Worm (Caenorhabditis elegans) whole organism, young adult: ENCODE data around the gene T19D12.4.

Experiments used
- B0019.2 ChIP-seq: fragments of 200-800 bp; sonication (Bioruptor generic); conservative IDR thresholded peaks from 2 replicates; pipeline ENCODE4 v1.3.6; 2022; ENCODE audit warnings: missing genetic modification reagents, missing genetic modification characterization, missing compliant biosample characterization
- B0261.1 ChIP-seq: sonication (generic microtip); optimal IDR thresholded peaks from 2 replicates; lab custom pipeline; 2016; ENCODE audit warnings: mild to moderate bottlenecking, missing genetic modification characterization, moderate library complexity, missing compliant biosample characterization
- D2030.7 ChIP-seq: fragments of 200-800 bp; sonication (Bioruptor generic); IDR thresholded peaks from 2 replicates; pipeline ENCODE4 v1.3.6; 2022; ENCODE audit warnings: missing genetic modification reagents, missing genetic modification characterization, missing compliant biosample characterization
- F22D6.2 ChIP-seq: sonication (generic microtip); optimal IDR thresholded peaks from 2 replicates; lab custom pipeline; 2016; ENCODE audit warnings: mild to moderate bottlenecking, missing genetic modification characterization, missing compliant biosample characterization
- F23B12.7 ChIP-seq: sonication (generic microtip); optimal IDR thresholded peaks from 2 replicates; lab custom pipeline; 2017; ENCODE audit warnings: missing genetic modification characterization, mild to moderate bottlenecking, missing compliant biosample characterization, antibody characterized with exemption, moderate library complexity; ENCODE audit not compliant: insufficient read depth
- F33H1.4 ChIP-seq: fragments of 200-800 bp; sonication (Bioruptor generic); IDR thresholded peaks from 2 replicates; pipeline ENCODE4 v1.3.6; 2022; ENCODE audit warnings: missing genetic modification reagents, missing genetic modification characterization, missing compliant biosample characterization
- F49E8.2 ChIP-seq: sonication (generic microtip); optimal IDR thresholded peaks from 3 replicates; lab custom pipeline; 2017; ENCODE audit warnings: missing genetic modification characterization, mild to moderate bottlenecking, missing compliant biosample characterization, antibody characterized with exemption, moderate library complexity; ENCODE audit not compliant: insufficient read depth
- T26A5.8 ChIP-seq: sonication (generic microtip); optimal IDR thresholded peaks from 2 replicates; lab custom pipeline; 2016; ENCODE audit warnings: missing genetic modification characterization, missing compliant biosample characterization
- Y53G8AR.9 ChIP-seq: fragments of 200-800 bp; sonication (Bioruptor generic); conservative IDR thresholded peaks from 2 replicates; pipeline ENCODE4 v1.3.6; 2022; ENCODE audit warnings: missing genetic modification reagents, missing genetic modification characterization, missing compliant biosample characterization
- Y95B8A.8 ChIP-seq: fragments of 200-800 bp; sonication (Bioruptor generic); IDR thresholded peaks from 2 replicates; pipeline ENCODE4 v1.3.6; 2022; ENCODE audit warnings: missing genetic modification reagents, missing genetic modification characterization, missing compliant biosample characterization
- ama-1 ChIP-seq, 3 experiments: fragments of 150-350 bp in 1 of 3; sonication (generic microtip) in 2 of 3; optimal IDR thresholded peaks; 2 replicates each; lab custom pipeline; 2014 to 2018; ENCODE audit warnings: missing biosample characterization in 2 of 3, missing genetic modification characterization in 2 of 3, missing genetic modification reagents in 2 of 3
- atf-7 ChIP-seq: sonication (generic microtip); optimal IDR thresholded peaks from 2 replicates; lab custom pipeline; 2017; ENCODE audit warnings: mild to moderate bottlenecking, missing genetic modification characterization, missing compliant biosample characterization
- ceh-27 ChIP-seq: fragments of 200-800 bp; sonication (Bioruptor generic); optimal IDR thresholded peaks from 2 replicates; lab custom pipeline; 2018; ENCODE audit warnings: mild to moderate bottlenecking, missing genetic modification characterization, moderate library complexity, missing compliant biosample characterization
- ceh-40 ChIP-seq: fragments of 200-800 bp; sonication (Bioruptor generic); IDR thresholded peaks from 2 replicates; pipeline ENCODE4 v1.3.6; 2022; ENCODE audit warnings: missing genetic modification characterization, missing compliant biosample characterization
- ceh-91 ChIP-seq: fragments of 200-800 bp; sonication (Bioruptor generic); IDR thresholded peaks from 2 replicates; pipeline ENCODE4 v1.3.6; 2022; ENCODE audit warnings: missing genetic modification reagents, missing genetic modification characterization, missing compliant biosample characterization
- dpl-1 ChIP-seq: fragments of 150-350 bp; optimal IDR thresholded peaks from 2 replicates; lab custom pipeline; 2014; ENCODE audit warnings: missing biosample characterization, missing genetic modification reagents, missing genetic modification characterization
- efl-1 ChIP-seq: fragments of 150-350 bp; optimal IDR thresholded peaks from 2 replicates; lab custom pipeline; 2014; ENCODE audit warnings: missing biosample characterization, missing genetic modification reagents, missing genetic modification characterization
- him-1 ChIP-seq: sonication (generic microtip); optimal IDR thresholded peaks from 2 replicates; lab custom pipeline; 2016; ENCODE audit warnings: missing genotype, missing genetic modification reagents, missing genetic modification characterization, missing compliant biosample characterization
- hlh-12 ChIP-seq: sonication (generic microtip); optimal IDR thresholded peaks from 2 replicates; lab custom pipeline; 2016; ENCODE audit warnings: missing genetic modification characterization, missing compliant biosample characterization
- hrde-1 ChIP-seq: sonication (generic microtip); optimal IDR thresholded peaks from 2 replicates; lab custom pipeline; 2016; ENCODE audit warnings: missing genetic modification characterization, mild to moderate bottlenecking, missing compliant biosample characterization, moderate library complexity, missing genotype, missing genetic modification reagents, borderline replicate concordance
- hsf-1 ChIP-seq: fragments of 200-800 bp; sonication (Bioruptor generic); IDR thresholded peaks from 2 replicates; pipeline ENCODE4 v1.3.6; 2022; ENCODE audit warnings: missing genetic modification reagents, missing genetic modification characterization, missing compliant biosample characterization
- let-607 ChIP-seq, 2 experiments: fragments of 200-800 bp in 1 of 2; sonication (Bioruptor generic) in 1 of 2; sonication (generic microtip) in 1 of 2; optimal IDR thresholded peaks; 2 replicates each; lab custom pipeline; 2016 to 2018; ENCODE audit warnings: mild to moderate bottlenecking in 2 of 2, missing compliant biosample characterization in 2 of 2, missing genetic modification characterization in 2 of 2, moderate library complexity in 2 of 2, missing genotype in 1 of 2
- lin-26 ChIP-seq: fragments of 200-800 bp; sonication (Bioruptor generic); IDR thresholded peaks from 2 replicates; pipeline ENCODE4 v1.3.6; 2022; ENCODE audit warnings: missing genetic modification reagents, missing genetic modification characterization, missing compliant biosample characterization
- lin-35 ChIP-seq, 3 experiments: fragments of 150-350 bp in 2 of 3; sonication (generic microtip) in 1 of 3; optimal IDR thresholded peaks; 2 replicates each; lab custom pipeline; 2014 to 2018; ENCODE audit warnings: missing biosample characterization in 3 of 3, missing genetic modification characterization in 3 of 3, missing genetic modification reagents in 3 of 3
- lin-54 ChIP-seq: fragments of 200-800 bp; sonication (Bioruptor generic); optimal IDR thresholded peaks from 2 replicates; lab custom pipeline; 2018; ENCODE audit warnings: mild to moderate bottlenecking, missing genetic modification characterization, missing compliant biosample characterization
- lsl-1 ChIP-seq: fragments of 200-800 bp; sonication (Bioruptor generic); optimal IDR thresholded peaks from 2 replicates; lab custom pipeline; 2018; ENCODE audit warnings: mild to moderate bottlenecking, missing genetic modification characterization, moderate library complexity, missing compliant biosample characterization
- lsy-27 ChIP-seq: sonication (generic microtip); optimal IDR thresholded peaks from 2 replicates; lab custom pipeline; 2017; ENCODE audit warnings: missing genetic modification characterization, mild to moderate bottlenecking, missing compliant biosample characterization, antibody characterized with exemption, missing genotype, borderline replicate concordance; ENCODE audit not compliant: insufficient read depth
- madf-6 ChIP-seq: fragments of 200-800 bp; sonication (Bioruptor generic); IDR thresholded peaks from 2 replicates; pipeline ENCODE4 v1.3.6; 2022; ENCODE audit warnings: missing genetic modification reagents, missing genetic modification characterization, missing compliant biosample characterization
- madf-8 ChIP-seq: fragments of 200-800 bp; sonication (Bioruptor generic); conservative IDR thresholded peaks from 2 replicates; pipeline ENCODE4 v1.3.6; 2022; ENCODE audit warnings: missing genetic modification reagents, missing genetic modification characterization, missing compliant biosample characterization
- nhr-120 ChIP-seq: fragments of 200-800 bp; sonication (Bioruptor generic); IDR thresholded peaks from 2 replicates; pipeline ENCODE4 v1.3.6; 2022; ENCODE audit warnings: missing genetic modification characterization, missing compliant biosample characterization
- nhr-179 ChIP-seq: sonication (generic microtip); optimal IDR thresholded peaks from 2 replicates; lab custom pipeline; 2016; ENCODE audit warnings: mild to moderate bottlenecking, missing genetic modification characterization, missing compliant biosample characterization
- nhr-80 ChIP-seq: sonication (generic microtip); optimal IDR thresholded peaks from 2 replicates; lab custom pipeline; 2016; ENCODE audit warnings: missing genetic modification characterization, missing compliant biosample characterization
- pbrm-1 ChIP-seq: fragments of 200-800 bp; sonication (Bioruptor generic); IDR thresholded peaks from 2 replicates; pipeline ENCODE4 v1.3.6; 2022; ENCODE audit warnings: missing genetic modification reagents, missing genetic modification characterization, missing compliant biosample characterization
- snpc-3.4 ChIP-seq: sonication (generic microtip); optimal IDR thresholded peaks from 2 replicates; lab custom pipeline; 2017; ENCODE audit warnings: missing genetic modification characterization, mild to moderate bottlenecking, missing compliant biosample characterization, antibody characterized with exemption, moderate library complexity, missing genotype, missing genetic modification reagents
- somi-1 ChIP-seq: fragments of 200-800 bp; sonication (Bioruptor generic); optimal IDR thresholded peaks from 2 replicates; lab custom pipeline; 2018; ENCODE audit warnings: mild to moderate bottlenecking, missing genetic modification characterization, missing compliant biosample characterization
- sptf-2 ChIP-seq: fragments of 200-800 bp; sonication (Bioruptor generic); optimal IDR thresholded peaks from 2 replicates; lab custom pipeline; 2018; ENCODE audit warnings: mild to moderate bottlenecking, missing genetic modification characterization, missing compliant biosample characterization
- tbp1 ChIP-seq: fragments of 200-800 bp; sonication (Bioruptor generic); optimal IDR thresholded peaks from 2 replicates; lab custom pipeline; 2018; ENCODE audit warnings: mild to moderate bottlenecking, missing genetic modification characterization, missing compliant biosample characterization
- unc-130 ChIP-seq: sonication (generic microtip); optimal IDR thresholded peaks from 2 replicates; lab custom pipeline; 2016; ENCODE audit warnings: missing genetic modification reagents, missing genetic modification characterization, missing compliant biosample characterization
- xnd-1 ChIP-seq: sonication (generic microtip); optimal IDR thresholded peaks from 2 replicates; lab custom pipeline; 2016; ENCODE audit warnings: missing genotype, missing genetic modification reagents, missing genetic modification characterization, missing compliant biosample characterization
- zfh-2 ChIP-seq: fragments of 200-800 bp; sonication (Bioruptor generic); conservative IDR thresholded peaks from 2 replicates; pipeline ENCODE4 v1.3.6; 2022; ENCODE audit warnings: missing genetic modification reagents, missing genetic modification characterization, missing compliant biosample characterization
- zim-3 ChIP-seq: sonication (generic microtip); optimal IDR thresholded peaks from 2 replicates; lab custom pipeline; 2017; ENCODE audit warnings: mild to moderate bottlenecking, missing genetic modification characterization, moderate library complexity, missing compliant biosample characterization
- ztf-18 ChIP-seq: sonication (generic microtip); optimal IDR thresholded peaks from 2 replicates; lab custom pipeline; 2016; ENCODE audit warnings: missing genotype, mild to moderate bottlenecking, missing genetic modification characterization, missing compliant biosample characterization
- ztf-28 ChIP-seq: fragments of 200-800 bp; sonication (Bioruptor generic); IDR thresholded peaks from 2 replicates; pipeline ENCODE4 v1.3.6; 2022; ENCODE audit warnings: missing genetic modification reagents, missing genetic modification characterization, missing compliant biosample characterization

T19D12.4 gene

DNA sequence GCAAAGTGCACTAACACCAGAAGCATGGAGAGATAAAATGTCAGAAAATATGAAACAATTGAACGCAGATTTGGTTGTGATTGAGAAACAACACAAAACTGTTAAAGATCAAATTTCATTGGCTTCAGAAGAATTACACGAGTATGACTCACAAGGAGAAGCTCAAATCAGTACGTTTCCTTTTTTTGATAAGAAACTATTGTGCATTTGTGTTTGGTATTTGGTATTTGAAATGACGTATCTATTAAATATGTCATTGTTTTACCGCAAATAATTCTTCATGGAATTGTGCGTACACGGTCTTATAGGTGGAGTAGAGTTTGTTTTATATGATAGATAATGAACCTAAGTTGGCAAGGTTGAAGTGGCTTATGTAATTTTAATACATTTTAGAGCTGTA lies 50.6 kb downstream of the T19D12.4 start:
- no peak for TF ChIP-seq him-1 (tag; lab: Kevin White, UChicago)
- TF ChIP-seq nhr-80 (tag; lab: Kevin White, UChicago), result peak; percentile 43

DNA sequence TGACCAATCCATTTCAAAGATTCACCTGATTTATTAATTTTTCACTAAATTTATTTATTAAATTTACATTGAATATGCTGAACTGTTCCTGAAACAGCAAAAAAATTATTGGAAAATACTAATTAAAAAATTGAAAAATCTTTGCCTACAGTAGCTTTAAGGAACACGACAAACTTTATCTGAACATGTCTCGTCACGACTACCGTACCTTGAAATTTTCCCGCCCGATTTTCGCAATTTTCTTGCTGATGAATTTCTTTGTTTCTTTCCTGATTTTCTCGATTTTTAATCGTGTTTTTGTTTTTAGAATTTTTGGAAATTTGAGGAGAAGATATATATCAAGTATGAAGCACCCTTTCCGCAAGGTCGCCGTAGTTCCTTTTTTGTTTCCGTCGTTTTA lies 52.0 kb downstream of the T19D12.4 start:
- TF ChIP-seq sptf-2, result no peak
- TF ChIP-seq ceh-91 (GFP tag; lab: Robert Waterston, UW), result peak; percentile 47; the same call in 1 of the 2 replicates
- no peak for TF ChIP-seq F23B12.7
- no peak for TF ChIP-seq T26A5.8
- TF ChIP-seq unc-130 (GFP tag; lab: Kevin White, UChicago), result no peak
- peak; percentile 81 for TF ChIP-seq xnd-1 (tag; lab: Kevin White, UChicago)
- TF ChIP-seq efl-1, result peak; percentile 88
- peak; percentile 7 for TF ChIP-seq lin-54 (GFP tag; lab: Kevin White, UChicago)
- peak; percentile 82 for TF ChIP-seq madf-8 (GFP tag; lab: Robert Waterston, UW)
- peak; percentile 92 for TF ChIP-seq madf-6 (GFP tag; lab: Robert Waterston, UW)
- no peak for TF ChIP-seq lsy-27 (tag; lab: Kevin White, UChicago)
- TF ChIP-seq pbrm-1 (GFP tag; lab: Robert Waterston, UW), result 0 out of 2 replicates have a peak, but pooled peaks have one; percentile 46
- peak; percentile 89 for TF ChIP-seq F33H1.4 (GFP tag; lab: Robert Waterston, UW)
- TF ChIP-seq F49E8.2, result peak; percentile 55
- peak; percentile 9 for TF ChIP-seq tbp1 (GFP tag; lab: Kevin White, UChicago)
- TF ChIP-seq Y95B8A.8 (GFP tag; lab: Robert Waterston, UW), result no peak
- no peak for TF ChIP-seq ztf-28 (GFP tag; lab: Robert Waterston, UW)
- TF ChIP-seq somi-1 (GFP tag; lab: Kevin White, UChicago), result no peak
- TF ChIP-seq ceh-27 (GFP tag; lab: Kevin White, UChicago), result no peak
- TF ChIP-seq F22D6.2 (tag; lab: Kevin White, UChicago), result no peak
- TF ChIP-seq hsf-1 (GFP tag; lab: Robert Waterston, UW), result 0 out of 2 replicates have a peak, but pooled peaks have one; percentile 34
- TF ChIP-seq lsl-1 (GFP tag; lab: Kevin White, UChicago), result peak; percentile 95
- TF ChIP-seq let-607 (tag; optimal IDR thresholded peaks at IDR 0.05; lab: Kevin White, UChicago), result no peak
- TF ChIP-seq ama-1 (optimal IDR thresholded peaks at IDR 0.05; lab: Kevin White, UChicago), result no peak
- TF ChIP-seq ama-1 (GFP tag; optimal IDR thresholded peaks at IDR 0.05; lab: Kevin White, UChicago), result no peak
- TF ChIP-seq dpl-1 (GFP tag; lab: Kevin White, UChicago), result peak; percentile 62
- TF ChIP-seq nhr-179, result no peak
- TF ChIP-seq B0261.1 (tag; lab: Kevin White, UChicago), result no peak
- no peak for TF ChIP-seq hrde-1 (tag; lab: Kevin White, UChicago)
- peak in 1 of 3 experiments; percentile 12 for TF ChIP-seq lin-35 (GFP tag; optimal IDR thresholded peaks at IDR 0.05; lab: Kevin White, UChicago)
- TF ChIP-seq ceh-40, result no peak
- TF ChIP-seq hlh-12 (tag; lab: Kevin White, UChicago), result no peak
- TF ChIP-seq ztf-18 (tag; lab: Kevin White, UChicago), result no peak
- no peak for TF ChIP-seq zim-3 (tag; lab: Kevin White, UChicago)
- no peak for TF ChIP-seq lin-26 (GFP tag; lab: Robert Waterston, UW)
- TF ChIP-seq snpc-3.4, result peak; percentile 34
- no peak for TF ChIP-seq B0019.2 (GFP tag; lab: Robert Waterston, UW)
- no peak for TF ChIP-seq zfh-2
- peak; percentile 70 for TF ChIP-seq D2030.7
- no peak for TF ChIP-seq atf-7 (tag; lab: Kevin White, UChicago)
- no peak for TF ChIP-seq Y53G8AR.9
- no peak for TF ChIP-seq nhr-120
